Fruit fly (Drosophila melanogaster): ENCODE data around the gene CG31528.
A peak's percentile ranks its signal among the peaks of the same experiment; 100 is the strongest.

The CG31528 gene

DNA sequence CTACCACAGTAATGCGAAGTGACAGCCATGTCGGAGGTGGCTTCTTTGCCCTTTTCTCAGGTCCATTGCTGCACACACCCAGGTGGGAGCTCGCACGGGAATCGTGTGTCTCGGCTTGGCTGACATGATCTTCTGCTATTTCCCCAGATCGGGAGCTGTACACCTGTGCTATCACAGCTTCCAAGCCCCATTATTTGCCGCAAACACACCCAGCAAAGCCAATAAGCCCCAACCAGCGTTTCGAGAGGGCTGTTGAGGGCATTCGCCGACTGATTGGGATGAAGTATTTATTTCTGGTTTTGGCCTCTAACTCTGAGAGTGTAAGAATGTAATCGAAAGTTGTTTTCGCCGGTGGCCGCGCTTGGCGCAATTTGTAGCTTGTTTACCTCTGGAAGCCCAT, 41.4 kb downstream of the CG31528 start (continued):
- no peak for TF ChIP-seq tll (GFP tag; optimal IDR thresholded peaks at IDR 0.05)
- no peak for TF ChIP-seq H15 (GFP tag; IDR thresholded peaks at IDR 0.05)
- peak; percentile 21 for TF ChIP-seq Hmr (GFP tag; optimal IDR thresholded peaks at IDR 0.05)
- no peak for TF ChIP-seq knrl (GFP tag; IDR thresholded peaks at IDR 0.05; ENCODE audit: partially characterized antibody)
- peak; percentile 2 for TF ChIP-seq CG12769 (tag; optimal IDR thresholded peaks at IDR 0.05)
- peak; percentile 30 for TF ChIP-seq Blimp-1 (GFP tag; optimal IDR thresholded peaks at IDR 0.05)

DNA sequence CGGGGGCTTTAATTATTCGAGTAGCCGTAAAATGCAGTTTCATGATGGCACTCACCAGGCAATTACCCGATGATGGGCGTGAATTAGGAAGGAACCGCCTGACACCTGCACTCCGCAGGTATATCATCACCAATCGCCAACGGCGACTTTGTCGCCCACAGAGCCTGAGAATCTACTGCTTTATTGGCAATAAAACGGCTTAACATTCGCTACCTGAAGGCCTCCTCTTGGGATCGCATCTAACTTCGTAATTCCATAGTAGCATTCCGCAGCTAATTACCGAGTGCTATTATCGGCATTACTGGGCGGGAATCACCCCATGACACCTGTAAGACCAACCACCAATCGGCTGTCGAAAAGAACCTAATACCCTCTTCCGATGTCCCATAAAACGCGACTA, 42.0 kb downstream of the CG31528 start:
- TF ChIP-seq Fer2 (tag; optimal IDR thresholded peaks at IDR 0.05) = no peak
- peak; percentile 88 for TF ChIP-seq zen (tag; optimal IDR thresholded peaks at IDR 0.05)
- no peak for TF ChIP-seq vfl (GFP tag; optimal IDR thresholded peaks at IDR 0.05)
- TF ChIP-seq grau (tag; optimal IDR thresholded peaks at IDR 0.05) = no peak
- TF ChIP-seq dan (GFP tag; IDR thresholded peaks at IDR 0.05) = no peak
- no peak for TF ChIP-seq CG3847 (GFP tag; IDR thresholded peaks at IDR 0.05)
- peak; percentile 86 for TF ChIP-seq cad (GFP tag; optimal IDR thresholded peaks at IDR 0.05)
- TF ChIP-seq MTF-1 (GFP tag; optimal IDR thresholded peaks at IDR 0.05; ENCODE audit: borderline replicate concordance) = no peak
- no peak for TF ChIP-seq CG1603 (tag; optimal IDR thresholded peaks at IDR 0.05)
- TF ChIP-seq CG4707 (GFP tag; optimal IDR thresholded peaks at IDR 0.05) = no peak
- no peak for TF ChIP-seq CG4820 (GFP tag; optimal IDR thresholded peaks at IDR 0.05)
- peak; percentile 8 for TF ChIP-seq CG7271 (tag; optimal IDR thresholded peaks at IDR 0.05)
- no peak for TF ChIP-seq jigr1 (GFP tag; IDR thresholded peaks at IDR 0.05)

DNA sequence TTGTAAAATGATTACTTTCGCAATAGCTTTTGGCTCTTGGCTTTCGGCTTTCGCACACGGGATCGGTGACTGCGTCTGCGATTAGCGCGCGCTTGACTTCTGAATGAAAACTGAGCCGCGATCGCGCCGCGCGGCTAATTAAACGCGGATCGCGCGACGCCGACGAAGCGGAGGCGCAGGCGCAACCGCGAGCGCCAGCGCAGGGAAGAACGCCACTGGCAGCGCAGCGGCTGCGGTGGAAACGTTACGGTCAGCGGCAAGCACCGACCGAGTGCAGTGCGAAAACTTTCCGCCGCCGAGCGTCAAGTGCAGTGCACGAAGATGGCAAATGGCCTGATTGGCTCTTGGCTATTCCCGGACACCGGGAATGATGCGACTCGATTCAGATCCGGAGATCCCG, 46.5 kb downstream of the CG31528 start, which contains the start of gene CG31522:
Gene CG31522 (minus strand): TSS at position 101 of the 400 bp plus-strand sequence.
- TF ChIP-seq CG14965 (GFP tag; optimal IDR thresholded peaks at IDR 0.05; ENCODE audit: borderline replicate concordance) (no peak), amos (GFP tag; IDR thresholded peaks at IDR 0.05; ENCODE audit: partially characterized antibody) (0 out of 2 replicates have a peak, but pooled peaks have one; percentile 11), sob (GFP tag; IDR thresholded peaks at IDR 0.05) (no peak), grau (tag; optimal IDR thresholded peaks at IDR 0.05) (no peak), pan (optimal IDR thresholded peaks at IDR 0.05) (no peak), pan (GFP tag; optimal IDR thresholded peaks at IDR 0.05 in 1 of 2, IDR thresholded peaks at IDR 0.05 in 1 of 2) (no peak), Hr3 (GFP tag; optimal IDR thresholded peaks at IDR 0.05) (no peak), CG5953 (GFP tag; IDR thresholded peaks at IDR 0.05) (peak; percentile 8; the same call in 1 of the 2 replicates), CG6813 (GFP tag; optimal IDR thresholded peaks at IDR 0.05) (no peak), z (GFP tag; IDR thresholded peaks at IDR 0.05) (no peak), CTCF (GFP tag; optimal IDR thresholded peaks at IDR 0.05) (no peak), shn (GFP tag; optimal IDR thresholded peaks at IDR 0.05) (no peak), Fer3 (tag; optimal IDR thresholded peaks at IDR 0.05) (no peak), CG7372 (GFP tag; IDR thresholded peaks at IDR 0.05) (no peak), CG18619 (GFP tag; optimal IDR thresholded peaks at IDR 0.05) (no peak), CG9215 (GFP tag; IDR thresholded peaks at IDR 0.05) (0 out of 2 replicates have a peak, but pooled peaks have one; percentile 11), kni (GFP tag; optimal IDR thresholded peaks at IDR 0.05) (no peak), CG3847 (GFP tag; IDR thresholded peaks at IDR 0.05) (peak; percentile 27; the same call in 1 of the 2 replicates), CG3995 (GFP tag; optimal IDR thresholded peaks at IDR 0.05) (no peak), CG17328 (GFP tag; IDR thresholded peaks at IDR 0.05) (0 out of 2 replicates have a peak, but pooled peaks have one; percentile 5), repo (GFP tag; optimal IDR thresholded peaks at IDR 0.05) (no peak), jigr1 (GFP tag; IDR thresholded peaks at IDR 0.05) (no peak), Jarid2 (GFP tag; optimal IDR thresholded peaks at IDR 0.05) (no peak), ind (GFP tag; optimal IDR thresholded peaks at IDR 0.05) (no peak), sqz (GFP tag; optimal IDR thresholded peaks at IDR 0.05) (no peak), CG34376 (GFP tag; optimal IDR thresholded peaks at IDR 0.05) (no peak), CG10654 (GFP tag; optimal IDR thresholded peaks at IDR 0.05) (no peak), Sox100B (GFP tag; optimal IDR thresholded peaks at IDR 0.05) (no peak), otp (GFP tag; IDR thresholded peaks at IDR 0.05) (0 out of 3 replicates have a peak, but pooled peaks have one; percentile 15), CG31441 (GFP tag; IDR thresholded peaks at IDR 0.05) (no peak), prd (optimal IDR thresholded peaks at IDR 0.05) (no peak), prd (GFP tag; IDR thresholded peaks at IDR 0.05) (no peak), chm (GFP tag; IDR thresholded peaks at IDR 0.05) (no peak)
